Worm (Caenorhabditis elegans) whole organism, L1 larva: ENCODE data around the gene phf-30.
A peak's percentile ranks its signal among the peaks of the same experiment; 100 is the strongest.

Experiments used
- C16A3.4 ChIP-seq: fragments of 150-350 bp; optimal IDR thresholded peaks from 2 replicates; lab custom pipeline; 2014; ENCODE audit warnings: missing biosample characterization, missing genetic modification characterization
- F16B12.6 ChIP-seq: fragments of 150-350 bp; optimal IDR thresholded peaks from 2 replicates; lab custom pipeline; 2014; ENCODE audit warnings: missing biosample characterization, missing genetic modification characterization
- Y116A8C.19 ChIP-seq: sonication (generic microtip); optimal IDR thresholded peaks from 2 replicates; lab custom pipeline; 2016; ENCODE audit warnings: missing compliant biosample characterization, missing genetic modification characterization, borderline replicate concordance
- aha-1 ChIP-seq: fragments of 150-350 bp; optimal IDR thresholded peaks from 2 replicates; lab custom pipeline; 2014; ENCODE audit warnings: missing biosample characterization, missing genetic modification characterization
- ama-1 ChIP-seq: fragments of 150-350 bp; optimal IDR thresholded peaks from 2 replicates; lab custom pipeline; 2014
- blmp-1 ChIP-seq: fragments of 150-350 bp; optimal IDR thresholded peaks from 2 replicates; lab custom pipeline; 2014; ENCODE audit warnings: missing biosample characterization, missing genetic modification characterization
- ceh-63 ChIP-seq: fragments of 200-800 bp; sonication (Bioruptor generic); optimal IDR thresholded peaks from 2 replicates; lab custom pipeline; 2018; ENCODE audit warnings: mild to moderate bottlenecking, missing genetic modification characterization, missing compliant biosample characterization
- dpl-1 ChIP-seq, 3 experiments: fragments of 150-350 bp in 2 of 3; sonication (generic microtip) in 1 of 3; optimal IDR thresholded peaks; 2 replicates each; lab custom pipeline; 2014 to 2017; ENCODE audit warnings: missing biosample characterization in 3 of 3, missing genetic modification characterization in 3 of 3, missing genetic modification reagents in 3 of 3
- elt-2 ChIP-seq: sonication (generic microtip); optimal IDR thresholded peaks from 2 replicates; lab custom pipeline; 2016; ENCODE audit warnings: missing genetic modification characterization, mild to moderate bottlenecking, inconsistent platforms, missing compliant biosample characterization, missing genetic modification reagents
- elt-3 ChIP-seq, 6 experiments: fragments of 150-350 bp in 1 of 6; sonication (generic microtip); optimal IDR thresholded peaks; 2 replicates each; lab custom pipeline; 2017 to 2018; ENCODE audit warnings: missing biosample characterization in 6 of 6, missing genetic modification characterization in 6 of 6, inconsistent platforms in 1 of 6
- grh-1 ChIP-seq: fragments of 200-800 bp; sonication (Bioruptor generic); IDR thresholded peaks from 2 replicates; pipeline ENCODE4 v1.3.6; 2022; ENCODE audit warnings: missing genetic modification reagents, missing genetic modification characterization, missing compliant biosample characterization
- hlh-4 ChIP-seq: sonication (generic microtip); optimal IDR thresholded peaks from 2 replicates; lab custom pipeline; 2016; ENCODE audit warnings: mild to moderate bottlenecking, missing genetic modification characterization, missing compliant biosample characterization
- isw-1 ChIP-seq: fragments of 200-800 bp; sonication (Bioruptor generic); IDR thresholded peaks from 2 replicates; pipeline ENCODE4 v1.3.6; 2022; ENCODE audit warnings: missing genetic modification characterization, missing compliant biosample characterization
- lin-14 ChIP-seq: fragments of 200-800 bp; sonication (Bioruptor generic); optimal IDR thresholded peaks from 2 replicates; lab custom pipeline; 2018; ENCODE audit warnings: mild to moderate bottlenecking, missing genetic modification characterization, moderate library complexity, missing compliant biosample characterization
- lin-35 ChIP-seq, 2 experiments: fragments of 150-350 bp; optimal IDR thresholded peaks; 2 replicates each; lab custom pipeline; 2014; ENCODE audit warnings: missing biosample characterization in 2 of 2, missing genetic modification characterization in 2 of 2, missing genetic modification reagents in 2 of 2
- lin-39 ChIP-seq: fragments of 150-350 bp; optimal IDR thresholded peaks from 2 replicates; lab custom pipeline; 2014; ENCODE audit warnings: missing biosample characterization, missing genetic modification reagents, missing genetic modification characterization
- mdl-1 ChIP-seq, 2 experiments: fragments of 150-350 bp; optimal IDR thresholded peaks; 2 replicates each; lab custom pipeline; 2014 to 2017; ENCODE audit warnings: missing biosample characterization in 2 of 2, missing genetic modification characterization in 2 of 2, inconsistent platforms in 1 of 2
- mep-1 ChIP-seq: fragments of 150-350 bp; optimal IDR thresholded peaks from 2 replicates; lab custom pipeline; 2014; ENCODE audit warnings: missing biosample characterization, missing genetic modification characterization
- nhr-20 ChIP-seq: sonication (generic microtip); optimal IDR thresholded peaks from 2 replicates; lab custom pipeline; 2016; ENCODE audit warnings: mild to moderate bottlenecking, missing genetic modification characterization, missing compliant biosample characterization
- nhr-71 ChIP-seq: sonication (generic microtip); optimal IDR thresholded peaks from 2 replicates; lab custom pipeline; 2016; ENCODE audit warnings: mild to moderate bottlenecking, missing genetic modification characterization, moderate library complexity, missing compliant biosample characterization
- nhr-76 ChIP-seq: sonication (generic microtip); optimal IDR thresholded peaks from 2 replicates; lab custom pipeline; 2017; ENCODE audit warnings: missing biosample characterization, missing genetic modification characterization
- nhr-85 ChIP-seq: sonication (generic microtip); peaks from one replicate; lab custom pipeline; 2016; ENCODE audit warnings: missing genetic modification characterization, inconsistent platforms, missing compliant biosample characterization
- pag-3 ChIP-seq: sonication (generic microtip); optimal IDR thresholded peaks from 2 replicates; lab custom pipeline; 2017; ENCODE audit warnings: missing genetic modification characterization, mild to moderate bottlenecking, missing compliant biosample characterization, antibody characterized with exemption, borderline replicate concordance; ENCODE audit not compliant: insufficient read depth
- pqm-1 ChIP-seq: sonication (generic microtip); optimal IDR thresholded peaks from 3 replicates; lab custom pipeline; 2017; ENCODE audit warnings: missing biosample characterization, missing genetic modification characterization
- skn-1 ChIP-seq: fragments of 150-350 bp; optimal IDR thresholded peaks from 2 replicates; lab custom pipeline; 2014; ENCODE audit warnings: missing biosample characterization, missing genetic modification characterization
- snu-23 ChIP-seq: sonication (generic microtip); optimal IDR thresholded peaks from 2 replicates; lab custom pipeline; 2016; ENCODE audit warnings: missing genetic modification characterization, missing compliant biosample characterization
- sptf-1 ChIP-seq: fragments of 150-350 bp; optimal IDR thresholded peaks from 2 replicates; lab custom pipeline; 2014; ENCODE audit warnings: missing biosample characterization, missing genetic modification characterization
- swsn-7 ChIP-seq: sonication (generic microtip); optimal IDR thresholded peaks from 2 replicates; lab custom pipeline; 2016; ENCODE audit warnings: missing genetic modification characterization, missing compliant biosample characterization
- unc-130 ChIP-seq: fragments of 150-350 bp; optimal IDR thresholded peaks from 2 replicates; lab custom pipeline; 2017; ENCODE audit warnings: missing biosample characterization, missing genetic modification characterization, inconsistent platforms
- unc-30 ChIP-seq: sonication (generic microtip); optimal IDR thresholded peaks from 2 replicates; lab custom pipeline; 2017; ENCODE audit warnings: missing biosample characterization, missing genetic modification characterization
- vab-15 ChIP-seq: sonication (generic microtip); optimal IDR thresholded peaks from 2 replicates; lab custom pipeline; 2017; ENCODE audit warnings: missing genotype, mild to moderate bottlenecking, missing genetic modification characterization, missing compliant biosample characterization
- ztf-11 ChIP-seq, 2 experiments: sonication (generic microtip); optimal IDR thresholded peaks; 2 replicates each; lab custom pipeline; 2016 to 2017; ENCODE audit warnings: missing genetic modification characterization in 2 of 2, missing biosample characterization in 1 of 2, missing compliant biosample characterization in 1 of 2
- ztf-4 ChIP-seq: fragments of 150-350 bp; optimal IDR thresholded peaks from 2 replicates; lab custom pipeline; 2014; ENCODE audit warnings: missing biosample characterization, missing genetic modification characterization

The phf-30 gene

ce11 chrV:8468740-8469139, at the start of gene phf-30:
Gene phf-30, plus strand, starts transcription at chrV:8469040.
- TF ChIP-seq lin-35 (GFP tag; optimal IDR thresholded peaks at IDR 0.05; lab: Kevin White, UChicago) (no peak), Y116A8C.19 (tag; lab: Kevin White, UChicago) (no peak), ztf-4 (no peak), unc-30 (tag; lab: Kevin White, UChicago) (no peak), vab-15 (tag; lab: Kevin White, UChicago) (no peak), sptf-1 (no peak), hlh-4 (tag; lab: Kevin White, UChicago) (no peak), snu-23 (GFP tag; lab: Kevin White, UChicago) (no peak), F16B12.6 (tag; lab: Kevin White, UChicago) (no peak)
- TF ChIP-seq, all 84 proteins: peak for 0

ce11 chrV:8424840-8425814, 43.7 kb upstream of the phf-30 start:
- peak; percentile 65 for TF ChIP-seq nhr-85 (tag; lab: Kevin White, UChicago)
- no peak for TF ChIP-seq dpl-1 (GFP tag; optimal IDR thresholded peaks at IDR 0.05; lab: Kevin White, UChicago)
- no peak for TF ChIP-seq C16A3.4
- peak in 1 of 2 experiments; percentile 18 for TF ChIP-seq lin-35 (GFP tag; optimal IDR thresholded peaks at IDR 0.05; lab: Kevin White, UChicago)
- TF ChIP-seq blmp-1 (tag; lab: Kevin White, UChicago), result peak; percentile 21
- TF ChIP-seq ama-1 (lab: Kevin White, UChicago), result peak; percentile 42
- TF ChIP-seq elt-2 (tag; lab: Kevin White, UChicago), result peak; percentile 79

DNA sequence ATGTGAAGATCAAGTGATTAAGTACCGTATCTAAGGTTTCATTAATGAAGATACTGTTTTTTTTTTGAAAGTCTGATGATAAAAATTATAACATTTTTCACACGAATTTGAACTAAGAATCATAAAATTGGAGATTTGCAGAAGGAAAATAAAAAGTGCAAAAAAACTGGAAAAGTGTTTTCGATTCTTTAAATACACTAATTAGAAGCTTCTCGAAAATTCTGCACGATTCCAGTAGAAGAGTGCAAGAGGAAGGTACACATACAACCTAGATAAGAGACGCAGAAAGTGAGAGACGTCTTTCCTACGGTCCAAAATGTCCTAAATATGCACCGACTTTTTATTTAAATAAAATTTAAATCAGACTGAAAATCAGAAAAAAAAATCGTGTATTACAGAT, 42.6 kb upstream of the phf-30 start:
- TF ChIP-seq pag-3 (tag; lab: Kevin White, UChicago) (no peak), swsn-7 (tag; lab: Kevin White, UChicago) (peak; percentile 18), lin-39 (tag; lab: Kevin White, UChicago) (no peak), lin-14 (GFP tag; lab: Kevin White, UChicago) (peak; percentile 2), snu-23 (GFP tag; lab: Kevin White, UChicago) (no peak), nhr-76 (tag; lab: Kevin White, UChicago) (no peak), skn-1 (tag; lab: Kevin White, UChicago) (no peak), mep-1 (tag; lab: Kevin White, UChicago) (peak; percentile 75), isw-1 (GFP tag; lab: Robert Waterston, UW) (no peak), nhr-20 (tag; lab: Kevin White, UChicago) (no peak)

DNA sequence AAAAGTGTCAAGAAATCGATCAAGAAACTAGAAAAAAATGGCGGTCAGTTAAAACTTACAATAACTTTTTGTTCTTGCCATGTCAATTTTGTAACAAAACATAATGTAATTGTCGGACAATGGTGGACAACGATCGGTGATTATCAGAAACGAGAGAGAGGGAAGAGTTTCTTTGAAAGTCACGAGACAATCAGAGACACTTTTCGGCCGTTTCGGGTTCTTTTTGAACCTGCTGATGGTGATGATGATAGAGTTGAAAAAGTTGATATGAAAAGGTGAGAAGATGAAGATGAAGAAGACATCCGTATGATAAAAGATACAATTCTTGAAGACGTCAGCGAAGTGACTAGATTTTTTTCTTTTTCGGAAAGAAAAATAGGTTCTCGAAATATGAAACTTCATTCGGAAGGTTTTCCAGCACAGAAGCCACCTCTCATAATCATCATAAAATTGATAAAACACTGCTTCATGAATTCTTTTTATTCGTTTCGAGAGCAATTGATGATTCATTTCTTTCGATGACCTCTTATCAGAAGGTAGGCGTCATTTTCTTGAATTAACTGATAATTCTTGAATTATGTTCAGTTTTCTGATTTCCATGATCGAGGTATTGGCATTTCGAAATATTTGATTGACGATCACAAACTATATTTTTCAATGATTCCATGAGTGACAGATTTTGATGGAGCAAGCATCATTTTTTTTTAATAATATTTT, 41.9 kb upstream of the phf-30 start:
- TF ChIP-seq elt-3 (tag; optimal IDR thresholded peaks at IDR 0.05; lab: Kevin White, UChicago), result peak in 2 of 6 experiments; percentile 27 to 88
- no peak for TF ChIP-seq pqm-1 (tag; lab: Kevin White, UChicago)
- TF ChIP-seq hlh-4 (tag; lab: Kevin White, UChicago), result no peak
- TF ChIP-seq ztf-11 (tag; optimal IDR thresholded peaks at IDR 0.05; lab: Kevin White, UChicago), result no peak
- TF ChIP-seq lin-14 (GFP tag; lab: Kevin White, UChicago), result peak; percentile 47
- peak; percentile 73 for TF ChIP-seq nhr-20 (tag; lab: Kevin White, UChicago)
- peak; percentile 52 for TF ChIP-seq nhr-71 (tag; lab: Kevin White, UChicago)
- TF ChIP-seq mdl-1 (tag; optimal IDR thresholded peaks at IDR 0.05; lab: Kevin White, UChicago), result peak in 1 of 2 experiments; percentile 4
- peak; percentile 51 for TF ChIP-seq elt-2 (tag; lab: Kevin White, UChicago)
- no peak for TF ChIP-seq grh-1
- peak; percentile 73 for TF ChIP-seq blmp-1 (tag; lab: Kevin White, UChicago)
- TF ChIP-seq unc-130 (tag; lab: Kevin White, UChicago), result peak; percentile 19
- TF ChIP-seq aha-1, result no peak
- no peak for TF ChIP-seq C16A3.4
- TF ChIP-seq lin-35 (GFP tag; optimal IDR thresholded peaks at IDR 0.05; lab: Kevin White, UChicago), result peak in 1 of 2 experiments; percentile 27
- TF ChIP-seq ama-1 (lab: Kevin White, UChicago), result no peak
- TF ChIP-seq nhr-85 (tag; lab: Kevin White, UChicago), result peak; percentile 82
- no peak for TF ChIP-seq mep-1 (tag; lab: Kevin White, UChicago)
- TF ChIP-seq ceh-63, result no peak
- TF ChIP-seq snu-23 (GFP tag; lab: Kevin White, UChicago), result peak; percentile 26
- TF ChIP-seq, all 84 proteins: peak for 11
